Worm (Caenorhabditis elegans): ENCODE measurements around the gene oct-2.

The oct-2 gene

ce11 chrX:11368417-11368816 lies 22.2 kb downstream of the oct-2 start, which contains the start of gene ttyh-1:
Gene ttyh-1 (plus strand): TSS chrX:11368717.
- no peak for TF ChIP-seq ceh-48 (tag; optimal IDR thresholded peaks at IDR 0.05)
- TF ChIP-seq ceh-6 (GFP tag; optimal IDR thresholded peaks at IDR 0.05) = no peak
- no peak for TF ChIP-seq ceh-22 (tag; optimal IDR thresholded peaks at IDR 0.05)
- no peak for TF ChIP-seq madf-2 (tag; optimal IDR thresholded peaks at IDR 0.05)
- TF ChIP-seq unc-3 (GFP tag; conservative IDR thresholded peaks at IDR 0.05) = no peak
- TF ChIP-seq unc-3 (tag; optimal IDR thresholded peaks at IDR 0.05) = no peak
- no peak for TF ChIP-seq nfya-1 (tag; optimal IDR thresholded peaks at IDR 0.05)
- no peak for TF ChIP-seq pha-4 (tag; optimal IDR thresholded peaks at IDR 0.05)
- TF ChIP-seq ceh-30 (tag; optimal IDR thresholded peaks at IDR 0.05) = no peak
- TF ChIP-seq ceh-9 (tag; optimal IDR thresholded peaks at IDR 0.05) = no peak
- no peak for TF ChIP-seq hlh-8 (tag; optimal IDR thresholded peaks at IDR 0.05)
- TF ChIP-seq odd-2 (tag; optimal IDR thresholded peaks at IDR 0.05) = no peak
- no peak for TF ChIP-seq ahr-1 (tag; optimal IDR thresholded peaks at IDR 0.05)
- TF ChIP-seq hlh-6 (tag; optimal IDR thresholded peaks at IDR 0.05) = no peak
- no peak for TF ChIP-seq tbx-7 (tag; optimal IDR thresholded peaks at IDR 0.05)
- no peak for TF ChIP-seq che-1 (tag; optimal IDR thresholded peaks at IDR 0.05)
- no peak for TF ChIP-seq sox-4 (tag; optimal IDR thresholded peaks at IDR 0.05)
- TF ChIP-seq zip-5 (tag; optimal IDR thresholded peaks at IDR 0.05) = no peak
- TF ChIP-seq ceh-19 (GFP tag; optimal IDR thresholded peaks at IDR 0.05) = no peak
- TF ChIP-seq pax-1 (tag; optimal IDR thresholded peaks at IDR 0.05) = no peak
- no peak for TF ChIP-seq gmeb-2 (tag; optimal IDR thresholded peaks at IDR 0.05)

DNA sequence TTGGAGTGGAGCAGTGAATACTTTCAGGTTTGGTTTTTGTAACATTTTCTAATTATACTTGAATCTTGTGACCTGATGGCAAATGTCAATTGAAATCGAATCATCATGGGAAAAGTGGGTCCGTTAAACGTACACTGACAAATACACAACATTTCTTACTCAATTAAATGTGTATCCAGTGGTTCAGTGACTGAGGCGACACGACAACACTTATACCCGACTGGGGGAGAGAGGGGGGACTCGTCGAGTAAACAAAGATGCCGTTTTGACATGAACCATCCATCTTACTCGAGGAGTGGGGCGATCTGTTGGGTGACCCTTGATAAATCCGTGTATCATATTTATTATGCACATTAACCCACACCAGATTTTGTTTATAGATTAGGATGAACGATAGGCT lies 22.6 kb downstream of the oct-2 start:
- TF ChIP-seq unc-55 (GFP tag; optimal IDR thresholded peaks at IDR 0.05) (peak; percentile 54), unc-42 (tag; optimal IDR thresholded peaks at IDR 0.05) (peak; percentile 54), tbx-2 (tag; optimal IDR thresholded peaks at IDR 0.05) (peak; percentile 29), dve-1 (tag; optimal IDR thresholded peaks at IDR 0.05) (no peak)

DNA sequence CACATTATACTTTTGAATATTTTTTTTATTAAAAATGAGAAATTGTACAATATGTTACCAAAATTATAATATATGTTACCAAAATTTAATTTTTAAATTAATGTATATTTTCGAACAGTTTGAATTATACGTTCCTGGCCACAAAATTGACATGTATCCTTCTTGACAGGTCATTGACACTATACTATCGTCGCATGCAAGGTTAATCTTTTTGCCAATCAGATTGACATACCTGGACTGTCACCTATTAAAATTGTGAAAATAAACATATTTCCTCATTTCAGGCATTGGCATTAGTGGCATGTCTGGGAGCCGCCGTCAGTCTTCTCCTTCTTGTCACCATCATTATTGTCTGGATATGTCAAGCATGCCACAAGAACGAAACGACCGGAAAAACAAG lies 23.8 kb downstream of the oct-2 start:
- TF ChIP-seq lim-6 (tag; optimal IDR thresholded peaks at IDR 0.05) = no peak
- TF ChIP-seq dve-1 (tag; optimal IDR thresholded peaks at IDR 0.05) = no peak
- no peak for TF ChIP-seq npax-4 (tag; optimal IDR thresholded peaks at IDR 0.05)
- no peak for TF ChIP-seq ahr-1 (tag; optimal IDR thresholded peaks at IDR 0.05)
- no peak for TF ChIP-seq pros-1 (tag; optimal IDR thresholded peaks at IDR 0.05)
- TF ChIP-seq ref-2 (tag; optimal IDR thresholded peaks at IDR 0.05) = no peak
- TF ChIP-seq madf-2 (tag; optimal IDR thresholded peaks at IDR 0.05) = no peak
- TF ChIP-seq fax-1 (tag; optimal IDR thresholded peaks at IDR 0.05) = no peak
- TF ChIP-seq pha-4 (tag; optimal IDR thresholded peaks at IDR 0.05) = no peak
- TF ChIP-seq odd-2 (tag; optimal IDR thresholded peaks at IDR 0.05) = no peak
- TF ChIP-seq T23F11.4 (GFP tag; optimal IDR thresholded peaks at IDR 0.05) = no peak
- no peak for TF ChIP-seq hlh-13 (GFP tag; optimal IDR thresholded peaks at IDR 0.05)
- TF ChIP-seq sox-2 (GFP tag; IDR thresholded peaks at IDR 0.05) = no peak

- no peak for TF ChIP-seq ref-2 (tag; optimal IDR thresholded peaks at IDR 0.05)
- TF ChIP-seq pqm-1 (tag; optimal IDR thresholded peaks at IDR 0.05) = no peak
- TF ChIP-seq ama-1 (optimal IDR thresholded peaks at IDR 0.05) = peak; percentile 31
Measured at ce11 chrX:11375509-11375908, 29.3 kb downstream of the oct-2 start, which contains the start of gene F42E11.3. Gene F42E11.3 (minus strand): TSS chrX:11375609.

- TF ChIP-seq npax-4 (tag; optimal IDR thresholded peaks at IDR 0.05) (no peak), sdc-2 (tag; optimal IDR thresholded peaks at IDR 0.05) (no peak), nhr-232 (tag; optimal IDR thresholded peaks at IDR 0.05) (no peak), C38D4.7 (GFP tag; optimal IDR thresholded peaks at IDR 0.05) (no peak), hlh-13 (GFP tag; optimal IDR thresholded peaks at IDR 0.05) (no peak), nfya-1 (tag; optimal IDR thresholded peaks at IDR 0.05) (no peak), fax-1 (tag; optimal IDR thresholded peaks at IDR 0.05) (no peak), ets-4 (tag; optimal IDR thresholded peaks at IDR 0.05) (no peak), K02D7.2 (tag; optimal IDR thresholded peaks at IDR 0.05) (no peak), tbx-2 (tag; optimal IDR thresholded peaks at IDR 0.05) (no peak), tbx-7 (tag; optimal IDR thresholded peaks at IDR 0.05) (no peak), ceh-24 (tag; optimal IDR thresholded peaks at IDR 0.05) (no peak), K09A11.1 (tag; optimal IDR thresholded peaks at IDR 0.05; ENCODE audit: insufficient read depth) (no peak)
Measured at ce11 chrX:11377370-11377769, 31.1 kb downstream of the oct-2 start, which contains the start of gene tni-1. Gene tni-1 (minus strand): TSS chrX:11377470.

All from whole organism, late embryonic.